5 fruit fly cellular contexts compared by ENCODE assay signal in genomic region chr3R:26875544-26876027, dm6.
TF ChIP-seq lines count a peak whose summit lies in the region.

Gene Rb97D, minus strand, starts transcription at chr3R:26875742.

- TF ChIP-seq CTCF in whole organism, embryonic (GFP tag; optimal IDR thresholded peaks at IDR 0.05; lab: Kevin White, UChicago): peak; percentile 3

TF ChIP-seq in whole organism, adult, 20 proteins besides CTCF, POLR2A, EP300 and RAD21 (continues in another document):
- TF ChIP-seq ovo (GFP tag; optimal IDR thresholded peaks at IDR 0.05; lab: Kevin White, UChicago): no peak
- TF ChIP-seq CG14711 (tag; optimal IDR thresholded peaks at IDR 0.05; lab: Kevin White, UChicago): peak; percentile 36
- TF ChIP-seq toe (GFP tag; optimal IDR thresholded peaks at IDR 0.05; lab: Kevin White, UChicago): peak; percentile 84
- TF ChIP-seq Crg-1 (GFP tag; optimal IDR thresholded peaks at IDR 0.05; lab: Kevin White, UChicago): peak; percentile 45
- TF ChIP-seq cnc (optimal IDR thresholded peaks at IDR 0.05; lab: Kevin White, UChicago): no peak
- peak; percentile 69 for TF ChIP-seq CG11617 (GFP tag; optimal IDR thresholded peaks at IDR 0.05; lab: Kevin White, UChicago)
- TF ChIP-seq tj (GFP tag; optimal IDR thresholded peaks at IDR 0.05; lab: Kevin White, UChicago): peak; percentile 42
- TF ChIP-seq CG5204 (GFP tag; optimal IDR thresholded peaks at IDR 0.05; lab: Kevin White, UChicago): no peak
- TF ChIP-seq Mnt (GFP tag; optimal IDR thresholded peaks at IDR 0.05; lab: Kevin White, UChicago): peak; percentile 61
- TF ChIP-seq CG7101 (tag; optimal IDR thresholded peaks at IDR 0.05; lab: Kevin White, UChicago): peak; percentile 71
- TF ChIP-seq CG12768 (GFP tag; optimal IDR thresholded peaks at IDR 0.05; lab: Kevin White, UChicago): peak; percentile 55
- no peak for TF ChIP-seq cic (GFP tag; optimal IDR thresholded peaks at IDR 0.05; lab: Kevin White, UChicago)
- TF ChIP-seq Hr96 (GFP tag; optimal IDR thresholded peaks at IDR 0.05; lab: Kevin White, UChicago): peak; percentile 77
- peak; percentile 63 for TF ChIP-seq CG33017 (tag; optimal IDR thresholded peaks at IDR 0.05; lab: Kevin White, UChicago)
- TF ChIP-seq CG7045 (GFP tag; optimal IDR thresholded peaks at IDR 0.05; lab: Kevin White, UChicago): peak; percentile 72
- TF ChIP-seq bab1 (GFP tag; optimal IDR thresholded peaks at IDR 0.05; lab: Kevin White, UChicago): peak; percentile 75
- peak; percentile 55 for TF ChIP-seq Clk (GFP tag; optimal IDR thresholded peaks at IDR 0.05; lab: Kevin White, UChicago)
- no peak for TF ChIP-seq kay (GFP tag; lab: Kevin White, UChicago; ENCODE audit: borderline replicate concordance)

TF ChIP-seq in whole organism, embryonic, 481 proteins besides CTCF, POLR2A, EP300 and RAD21 (continues in another document):
- TF ChIP-seq yki (optimal IDR thresholded peaks at IDR 0.05; lab: Kevin White, UChicago) (no peak), az2 (GFP tag; optimal IDR thresholded peaks at IDR 0.05; lab: Kevin White, UChicago) (peak; percentile 64), Vsx1 (GFP tag; optimal IDR thresholded peaks at IDR 0.05; lab: Kevin White, UChicago) (no peak), Asciz (GFP tag; optimal IDR thresholded peaks at IDR 0.05; lab: Kevin White, UChicago) (peak; percentile 8), CG7372 (GFP tag; IDR thresholded peaks at IDR 0.05; lab: Robert Waterston, UW) (0 out of 2 replicates have a peak, but pooled peaks have one; percentile 6), MBD-R2 (GFP tag; IDR thresholded peaks at IDR 0.05; lab: Robert Waterston, UW) (peak; percentile 74), sens (GFP tag; lab: Kevin White, UChicago) (peak; percentile 96), CG9727 (GFP tag; optimal IDR thresholded peaks at IDR 0.05; lab: Kevin White, UChicago) (peak; percentile 45), CG18599 (GFP tag; optimal IDR thresholded peaks at IDR 0.05; lab: Kevin White, UChicago) (peak; percentile 83), CG6683 (GFP tag; optimal IDR thresholded peaks at IDR 0.05; lab: Kevin White, UChicago) (peak; percentile 15), tap (tag; optimal IDR thresholded peaks at IDR 0.05; lab: Kevin White, UChicago) (peak; percentile 14), CG4617 (GFP tag; optimal IDR thresholded peaks at IDR 0.05; lab: Kevin White, UChicago; ENCODE audit: borderline replicate concordance) (peak; percentile 67), CkIIα-i1 (GFP tag; IDR thresholded peaks at IDR 0.05; lab: Robert Waterston, UW) (no peak), B-H1 (GFP tag; IDR thresholded peaks at IDR 0.05; lab: Robert Waterston, UW) (no peak; the same call in 1 of the 3 replicates), Bdp1 (GFP tag; optimal IDR thresholded peaks at IDR 0.05; lab: Kevin White, UChicago) (peak; percentile 56), CG8281 (tag; optimal IDR thresholded peaks at IDR 0.05; lab: Kevin White, UChicago) (no peak), btn (GFP tag; optimal IDR thresholded peaks at IDR 0.05; lab: Kevin White, UChicago) (no peak), h (optimal IDR thresholded peaks at IDR 0.05; lab: Kevin White, UChicago) (no peak)

TF ChIP-seq in whole organism, prepupa, 60 proteins besides CTCF, POLR2A, EP300 and RAD21 (continues in another document):
- TF ChIP-seq Hr4 (GFP tag; optimal IDR thresholded peaks at IDR 0.05; lab: Kevin White, UChicago) (peak; percentile 78), CG9139 (GFP tag; optimal IDR thresholded peaks at IDR 0.05; lab: Kevin White, UChicago) (peak; percentile 21), esn (GFP tag; optimal IDR thresholded peaks at IDR 0.05; lab: Kevin White, UChicago) (peak; percentile 69), Sox15 (GFP tag; optimal IDR thresholded peaks at IDR 0.05; lab: Kevin White, UChicago) (peak; percentile 38), dsx (GFP tag; optimal IDR thresholded peaks at IDR 0.05; lab: Kevin White, UChicago; ENCODE audit: poor library complexity, severe bottlenecking) (peak; percentile 61), Eip93F (GFP tag; optimal IDR thresholded peaks at IDR 0.05; lab: Kevin White, UChicago) (no peak), Hr38 (GFP tag; optimal IDR thresholded peaks at IDR 0.05; lab: Kevin White, UChicago) (no peak), fd85E (GFP tag; optimal IDR thresholded peaks at IDR 0.05; lab: Kevin White, UChicago) (no peak), CG11294 (GFP tag; IDR thresholded peaks at IDR 0.05; lab: Robert Waterston, UW) (no peak; the same call in 1 of the 2 replicates), Smox (GFP tag; optimal IDR thresholded peaks at IDR 0.05; lab: Kevin White, UChicago) (no peak), CG31627 (GFP tag; optimal IDR thresholded peaks at IDR 0.05; lab: Kevin White, UChicago) (peak; percentile 78), CG8319 (GFP tag; optimal IDR thresholded peaks at IDR 0.05; lab: Kevin White, UChicago) (peak; percentile 43), Met (GFP tag; optimal IDR thresholded peaks at IDR 0.05; lab: Kevin White, UChicago) (peak; percentile 72), Sox14 (GFP tag; optimal IDR thresholded peaks at IDR 0.05; lab: Kevin White, UChicago) (peak; percentile 83), topi (GFP tag; optimal IDR thresholded peaks at IDR 0.05; lab: Kevin White, UChicago) (peak; percentile 72), CG34406 (GFP tag; optimal IDR thresholded peaks at IDR 0.05; lab: Kevin White, UChicago) (peak; percentile 34), Ets96B (tag; optimal IDR thresholded peaks at IDR 0.05; lab: Kevin White, UChicago) (peak; percentile 23), CG15336 (GFP tag; IDR thresholded peaks at IDR 0.05; lab: Robert Waterston, UW) (peak; percentile 60), CG32006 (GFP tag; optimal IDR thresholded peaks at IDR 0.05; lab: Kevin White, UChicago) (peak; percentile 74)

TF ChIP-seq in whole organism, pupa, 21 proteins besides CTCF, POLR2A, EP300 and RAD21:
- TF ChIP-seq CG8301 (tag; optimal IDR thresholded peaks at IDR 0.05; lab: Kevin White, UChicago) (peak; percentile 52), fd96Ca (GFP tag; IDR thresholded peaks at IDR 0.05; lab: Robert Waterston, UW) (peak; percentile 72; the same call in 2 of the 3 replicates), CG12605 (GFP tag; IDR thresholded peaks at IDR 0.05; lab: Robert Waterston, UW) (peak; percentile 37; the same call in 1 of the 2 replicates), CG9948 (tag; optimal IDR thresholded peaks at IDR 0.05; lab: Kevin White, UChicago) (peak; percentile 30), rn (GFP tag; IDR thresholded peaks at IDR 0.05; lab: Robert Waterston, UW) (no peak), CG17806 (tag; optimal IDR thresholded peaks at IDR 0.05; lab: Kevin White, UChicago) (peak; percentile 34), D1 (tag; optimal IDR thresholded peaks at IDR 0.05; lab: Kevin White, UChicago) (no peak), CG8159 (tag; optimal IDR thresholded peaks at IDR 0.05; lab: Kevin White, UChicago) (peak; percentile 53), CG14655 (GFP tag; optimal IDR thresholded peaks at IDR 0.05; lab: Kevin White, UChicago) (no peak), EcR (GFP tag; optimal IDR thresholded peaks at IDR 0.05; lab: Kevin White, UChicago) (no peak), Pif1A (GFP tag; optimal IDR thresholded peaks at IDR 0.05; lab: Kevin White, UChicago) (no peak), Ets98B (GFP tag; IDR thresholded peaks at IDR 0.05; lab: Robert Waterston, UW) (peak; percentile 63), gl (tag; optimal IDR thresholded peaks at IDR 0.05; lab: Kevin White, UChicago) (no peak), CG10348 (GFP tag; IDR thresholded peaks at IDR 0.05; lab: Robert Waterston, UW) (no peak), CG15710 (tag; optimal IDR thresholded peaks at IDR 0.05; lab: Kevin White, UChicago) (peak; percentile 60), CG34367 (tag; optimal IDR thresholded peaks at IDR 0.05; lab: Kevin White, UChicago) (peak; percentile 33), Snoo (tag; optimal IDR thresholded peaks at IDR 0.05; lab: Kevin White, UChicago) (peak; percentile 59), CG13204 (GFP tag; optimal IDR thresholded peaks at IDR 0.05; lab: Kevin White, UChicago) (no peak), Pif1B (GFP tag; optimal IDR thresholded peaks at IDR 0.05; lab: Kevin White, UChicago) (no peak), CG32121 (GFP tag; IDR thresholded peaks at IDR 0.05; lab: Robert Waterston, UW) (peak; percentile 38; the same call in 1 of the 2 replicates), CG4496 (GFP tag; IDR thresholded peaks at IDR 0.05; lab: Robert Waterston, UW) (peak; percentile 84; the same call in 2 of the 3 replicates)

TF ChIP-seq in whole organism, wandering third instar larva, 38 proteins besides CTCF, POLR2A, EP300 and RAD21 (continues in another document):
- no peak for TF ChIP-seq pan (optimal IDR thresholded peaks at IDR 0.05; lab: Kevin White, UChicago)
- no peak for TF ChIP-seq brk (GFP tag; optimal IDR thresholded peaks at IDR 0.05; lab: Kevin White, UChicago)
- no peak for TF ChIP-seq dl (GFP tag; optimal IDR thresholded peaks at IDR 0.05; lab: Kevin White, UChicago; ENCODE audit: insufficient read depth in 1 of 2, partially characterized antibody in 2 of 2)
- peak; percentile 82 for TF ChIP-seq Hnf4 (GFP tag; optimal IDR thresholded peaks at IDR 0.05; lab: Kevin White, UChicago)
- TF ChIP-seq dmrt93B (GFP tag; optimal IDR thresholded peaks at IDR 0.05; lab: Kevin White, UChicago): peak; percentile 63
- TF ChIP-seq usp (GFP tag; optimal IDR thresholded peaks at IDR 0.05; lab: Kevin White, UChicago): no peak
- peak; percentile 79 for TF ChIP-seq rgr (GFP tag; optimal IDR thresholded peaks at IDR 0.05; lab: Kevin White, UChicago)
- TF ChIP-seq sage (GFP tag; optimal IDR thresholded peaks at IDR 0.05; lab: Kevin White, UChicago): no peak
- no peak for TF ChIP-seq CrebA (GFP tag; optimal IDR thresholded peaks at IDR 0.05; lab: Kevin White, UChicago; ENCODE audit: borderline replicate concordance)
- TF ChIP-seq CG9705 (GFP tag; optimal IDR thresholded peaks at IDR 0.05; lab: Kevin White, UChicago): peak; percentile 64
- peak; percentile 70 for TF ChIP-seq ey (GFP tag; optimal IDR thresholded peaks at IDR 0.05; lab: Kevin White, UChicago)
- no peak for TF ChIP-seq Abd-B (GFP tag; optimal IDR thresholded peaks at IDR 0.05; lab: Kevin White, UChicago)
- TF ChIP-seq h (GFP tag; optimal IDR thresholded peaks at IDR 0.05; lab: Kevin White, UChicago): peak; percentile 84
- TF ChIP-seq OdsH (GFP tag; optimal IDR thresholded peaks at IDR 0.05; lab: Kevin White, UChicago): peak; percentile 67
- TF ChIP-seq br (GFP tag; optimal IDR thresholded peaks at IDR 0.05; lab: Kevin White, UChicago): peak; percentile 69
- no peak for TF ChIP-seq Dif (GFP tag; optimal IDR thresholded peaks at IDR 0.05; lab: Kevin White, UChicago; ENCODE audit: partially characterized antibody)
- TF ChIP-seq Myc (optimal IDR thresholded peaks at IDR 0.05; lab: Kevin White, UChicago): no peak
- peak; percentile 62 for TF ChIP-seq Jra (GFP tag; optimal IDR thresholded peaks at IDR 0.05; lab: Kevin White, UChicago)
- TF ChIP-seq dsf (GFP tag; optimal IDR thresholded peaks at IDR 0.05; lab: Kevin White, UChicago; ENCODE audit: borderline replicate concordance): peak; percentile 28
- no peak for TF ChIP-seq Mio (GFP tag; optimal IDR thresholded peaks at IDR 0.05; lab: Kevin White, UChicago)
- TF ChIP-seq Hr78 (GFP tag; optimal IDR thresholded peaks at IDR 0.05; lab: Kevin White, UChicago): no peak
- TF ChIP-seq fru (GFP tag; optimal IDR thresholded peaks at IDR 0.05; lab: Kevin White, UChicago): peak; percentile 75
- TF ChIP-seq jim (GFP tag; optimal IDR thresholded peaks at IDR 0.05; lab: Kevin White, UChicago): no peak
- TF ChIP-seq woc (GFP tag; optimal IDR thresholded peaks at IDR 0.05; lab: Kevin White, UChicago): peak; percentile 81
